Worm (Caenorhabditis elegans): ENCODE data around the gene T08D10.4.

DNA sequence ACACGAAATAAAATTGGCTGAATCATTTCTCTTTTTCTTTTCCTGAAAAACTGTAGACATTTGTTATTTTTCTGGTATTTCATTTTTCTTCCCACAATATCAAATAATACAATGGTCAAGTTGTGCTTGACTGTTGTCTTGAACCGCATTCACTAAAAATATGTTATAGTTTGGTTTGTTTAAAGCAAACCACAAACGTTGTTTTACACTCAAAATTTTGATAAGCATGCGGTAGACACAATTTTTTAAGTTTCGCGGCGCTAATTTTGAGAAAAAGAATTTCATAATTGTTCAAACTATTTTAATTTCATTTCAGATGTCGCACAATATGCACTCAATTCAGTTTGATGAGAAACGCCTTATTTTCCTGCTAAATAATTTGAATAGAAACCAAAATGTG, 2.0 kb upstream of the T08D10.4 start, which contains the start of gene T08D10.3:
- TF ChIP-seq scrt-1 (GFP tag; IDR thresholded peaks at IDR 0.05) (no peak), pes-1 (GFP tag; IDR thresholded peaks at IDR 0.05) (no peak), hmbx-1 (tag; optimal IDR thresholded peaks at IDR 0.05) (no peak), ama-1 (optimal IDR thresholded peaks at IDR 0.05) (no peak), aly-1 (tag; optimal IDR thresholded peaks at IDR 0.05) (no peak), hmg-4 (GFP tag; optimal IDR thresholded peaks at IDR 0.05) (no peak)
